Fruit fly (Drosophila melanogaster): ENCODE measurements around the gene beg.

Gene beg

DNA sequence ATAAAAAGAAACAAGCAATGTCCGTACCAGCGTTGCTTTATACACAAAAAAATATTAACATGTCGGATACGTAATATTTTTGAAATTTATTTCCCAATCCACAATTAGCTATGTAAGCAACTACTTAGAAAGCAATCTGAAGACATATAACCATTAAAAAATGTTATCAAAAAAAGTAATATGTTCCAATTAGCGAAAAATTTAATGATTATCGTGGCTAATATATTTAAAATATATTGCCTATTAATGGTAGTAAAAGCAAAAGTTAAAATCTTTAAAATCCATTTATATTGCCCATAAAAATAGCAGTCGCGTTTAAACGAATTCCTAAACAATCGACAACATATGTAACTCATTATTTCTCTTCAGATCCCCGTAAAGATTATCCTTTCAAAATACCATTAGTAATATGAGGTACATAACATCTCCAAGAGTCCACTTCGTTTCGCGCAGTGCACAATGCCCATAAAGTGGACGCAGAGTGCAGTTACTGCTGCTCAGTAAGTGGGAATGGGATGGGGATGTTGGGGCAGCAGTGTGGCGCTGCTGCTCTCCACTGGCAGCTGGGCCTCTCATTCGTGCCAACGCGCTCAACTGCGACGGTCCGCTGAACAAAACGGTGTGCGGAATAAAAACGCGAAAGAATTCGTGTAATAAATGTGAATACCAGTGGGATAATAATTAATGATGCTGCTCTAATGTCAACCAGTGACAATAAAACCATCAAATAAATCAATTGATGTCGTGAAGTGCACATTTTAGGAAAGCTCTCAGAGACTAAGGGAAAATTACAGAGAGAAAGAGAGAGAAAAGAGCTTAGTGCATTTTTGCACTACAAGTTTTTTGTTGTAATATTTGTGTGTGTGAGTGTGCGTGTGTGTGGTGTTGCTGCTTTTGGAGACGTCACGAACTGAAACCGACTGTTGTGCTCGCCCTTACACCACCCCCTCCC, 49.1 kb upstream of the beg start (continued):
- no peak for TF ChIP-seq salm (tag; optimal IDR thresholded peaks at IDR 0.05)
- TF ChIP-seq CG4730 (GFP tag; IDR thresholded peaks at IDR 0.05) = no peak
- peak; percentile 29 for TF ChIP-seq ind (GFP tag; optimal IDR thresholded peaks at IDR 0.05)
- peak; percentile 49; the same call in 1 of the 2 replicates for TF ChIP-seq CG11247 (GFP tag; IDR thresholded peaks at IDR 0.05)
- no peak for TF ChIP-seq BEAF-32 (GFP tag; optimal IDR thresholded peaks at IDR 0.05)
- peak; percentile 43 for TF ChIP-seq CG2120 (GFP tag; optimal IDR thresholded peaks at IDR 0.05)
- TF ChIP-seq CG10147 (GFP tag; optimal IDR thresholded peaks at IDR 0.05) = peak; percentile 37
- TF ChIP-seq schlank (tag; optimal IDR thresholded peaks at IDR 0.05) = no peak
- TF ChIP-seq CG6175 (GFP tag; IDR thresholded peaks at IDR 0.05) = 0 out of 3 replicates have a peak, but pooled peaks have one; percentile 30
- TF ChIP-seq CG2712 (tag; optimal IDR thresholded peaks at IDR 0.05) = peak; percentile 40
- TF ChIP-seq CTCF (GFP tag; optimal IDR thresholded peaks at IDR 0.05) = no peak
- TF ChIP-seq so (GFP tag; IDR thresholded peaks at IDR 0.05) = no peak
- peak; percentile 66 for TF ChIP-seq CG18619 (GFP tag; optimal IDR thresholded peaks at IDR 0.05)
- peak; percentile 35 for TF ChIP-seq CG13296 (GFP tag; optimal IDR thresholded peaks at IDR 0.05)
- TF ChIP-seq Hr51 (GFP tag; optimal IDR thresholded peaks at IDR 0.05) = peak; percentile 18 to 64
- peak; percentile 23 for TF ChIP-seq CG9817 (tag; optimal IDR thresholded peaks at IDR 0.05)
- no peak for TF ChIP-seq Optix (GFP tag; IDR thresholded peaks at IDR 0.05)
- TF ChIP-seq CG6791 (GFP tag; IDR thresholded peaks at IDR 0.05; ENCODE audit: partially characterized antibody) = no peak
- TF ChIP-seq CG9437 (GFP tag; optimal IDR thresholded peaks at IDR 0.05) = peak; percentile 80
- no peak for TF ChIP-seq sima (GFP tag; optimal IDR thresholded peaks at IDR 0.05)
- TF ChIP-seq Atf6 (GFP tag; IDR thresholded peaks at IDR 0.05) = peak; percentile 42; the same call in 1 of the 2 replicates
- TF ChIP-seq CG4617 (GFP tag; optimal IDR thresholded peaks at IDR 0.05; ENCODE audit: borderline replicate concordance) = no peak
- peak; percentile 59 for TF ChIP-seq Xbp1 (GFP tag; optimal IDR thresholded peaks at IDR 0.05)
- TF ChIP-seq wdn (GFP tag; IDR thresholded peaks at IDR 0.05) = peak; percentile 21; the same call in 1 of the 2 replicates
- peak; percentile 21 for TF ChIP-seq BtbVII (GFP tag; optimal IDR thresholded peaks at IDR 0.05)
- TF ChIP-seq Jarid2 (GFP tag; optimal IDR thresholded peaks at IDR 0.05) = peak; percentile 50
- peak; percentile 71 for TF ChIP-seq Rfx (GFP tag; IDR thresholded peaks at IDR 0.05)
- TF ChIP-seq CG3847 (GFP tag; IDR thresholded peaks at IDR 0.05) = peak; percentile 29; the same call in 1 of the 2 replicates
- TF ChIP-seq CG8359 (GFP tag; optimal IDR thresholded peaks at IDR 0.05; ENCODE audit: borderline replicate concordance) = no peak
- TF ChIP-seq CG43689 (GFP tag; IDR thresholded peaks at IDR 0.05) = no peak
- no peak for TF ChIP-seq cato (GFP tag; optimal IDR thresholded peaks at IDR 0.05; ENCODE audit: borderline replicate concordance)
- TF ChIP-seq Mrtf (GFP tag; IDR thresholded peaks at IDR 0.05) = peak; percentile 65; the same call in 2 of the 3 replicates
- TF ChIP-seq E2f2 (GFP tag; IDR thresholded peaks at IDR 0.05) = 0 out of 2 replicates have a peak, but pooled peaks have one; percentile 11
- peak; percentile 53 for TF ChIP-seq CG6254 (GFP tag; optimal IDR thresholded peaks at IDR 0.05)
- no peak for TF ChIP-seq Deaf1 (tag; optimal IDR thresholded peaks at IDR 0.05)
- no peak for TF ChIP-seq fru (optimal IDR thresholded peaks at IDR 0.05)
- peak; percentile 7 for TF ChIP-seq Sry-δ (GFP tag; optimal IDR thresholded peaks at IDR 0.05)
- TF ChIP-seq CG33557 (GFP tag; optimal IDR thresholded peaks at IDR 0.05) = no peak
- TF ChIP-seq Doc3 (GFP tag; IDR thresholded peaks at IDR 0.05; ENCODE audit: partially characterized antibody) = no peak
- no peak for TF ChIP-seq H15 (GFP tag; IDR thresholded peaks at IDR 0.05)
- TF ChIP-seq kni (GFP tag; optimal IDR thresholded peaks at IDR 0.05) = no peak
- TF ChIP-seq Dll (GFP tag; IDR thresholded peaks at IDR 0.05; ENCODE audit: partially characterized antibody) = peak; percentile 32; the same call in 2 of the 4 replicates
- no peak for TF ChIP-seq zen (tag; optimal IDR thresholded peaks at IDR 0.05)
- no peak for TF ChIP-seq Fer1 (GFP tag; optimal IDR thresholded peaks at IDR 0.05)
- TF ChIP-seq Lim3 (GFP tag; IDR thresholded peaks at IDR 0.05) = no peak
- peak; percentile 48 for TF ChIP-seq Abd-B (GFP tag; optimal IDR thresholded peaks at IDR 0.05)
- no peak for TF ChIP-seq sqz (GFP tag; optimal IDR thresholded peaks at IDR 0.05)
- TF ChIP-seq abd-A (tag; optimal IDR thresholded peaks at IDR 0.05) = peak; percentile 56

Measured in whole organism, embryonic.